Comparison of ENCODE assay signal across 1 fruit fly cellular context in genomic region chr3L:12514762-12515215, dm6.
A peak's percentile ranks its signal among the peaks of the same experiment; 100 is the strongest.
TF ChIP-seq lines count a peak whose summit lies in the region.

Gene sti, minus strand, starts transcription at chr3L:12514815.
Gene tral, plus strand, starts transcription at chr3L:12515059.

TF ChIP-seq in whole organism, embryonic, 481 proteins besides CTCF, POLR2A, EP300 and RAD21 (continued from another document and continues in another):
- peak; percentile 74 for TF ChIP-seq btn (GFP tag; optimal IDR thresholded peaks at IDR 0.05; lab: Kevin White, UChicago)
- TF ChIP-seq dati (GFP tag; IDR thresholded peaks at IDR 0.05; lab: Robert Waterston, UW) = 0 out of 2 replicates have a peak, but pooled peaks have one; percentile 40
- peak; percentile 97 for TF ChIP-seq trem (tag; optimal IDR thresholded peaks at IDR 0.05; lab: Kevin White, UChicago)
- peak; percentile 91 for TF ChIP-seq sug (tag; optimal IDR thresholded peaks at IDR 0.05; lab: Kevin White, UChicago)
- TF ChIP-seq Ets97D (GFP tag; optimal IDR thresholded peaks at IDR 0.05; lab: Kevin White, UChicago) = peak; percentile 97
- TF ChIP-seq emc (GFP tag; optimal IDR thresholded peaks at IDR 0.05; lab: Kevin White, UChicago) = peak; percentile 83
- peak; percentile 96 for TF ChIP-seq bab2 (GFP tag; optimal IDR thresholded peaks at IDR 0.05; lab: Kevin White, UChicago)
- TF ChIP-seq CG9727 (GFP tag; optimal IDR thresholded peaks at IDR 0.05; lab: Kevin White, UChicago) = peak; percentile 88
- no peak for TF ChIP-seq C15 (GFP tag; IDR thresholded peaks at IDR 0.05; lab: Robert Waterston, UW)
- TF ChIP-seq gfzf (GFP tag; optimal IDR thresholded peaks at IDR 0.05; lab: Kevin White, UChicago) = peak; percentile 46
- TF ChIP-seq Ssrp (tag; optimal IDR thresholded peaks at IDR 0.05; lab: Kevin White, UChicago) = peak; percentile 78
- peak; percentile 90 for TF ChIP-seq CG12744 (GFP tag; optimal IDR thresholded peaks at IDR 0.05; lab: Kevin White, UChicago)
- TF ChIP-seq gcm2 (GFP tag; optimal IDR thresholded peaks at IDR 0.05; lab: Kevin White, UChicago) = peak; percentile 82
- no peak for TF ChIP-seq Lpt (GFP tag; optimal IDR thresholded peaks at IDR 0.05; lab: Kevin White, UChicago)
- peak; percentile 89 for TF ChIP-seq CG33213 (GFP tag; optimal IDR thresholded peaks at IDR 0.05; lab: Kevin White, UChicago)
- 0 out of 2 replicates have a peak, but pooled peaks have one; percentile 17 for TF ChIP-seq sna (GFP tag; IDR thresholded peaks at IDR 0.05; lab: Robert Waterston, UW; ENCODE audit: partially characterized antibody)
- peak; percentile 83 for TF ChIP-seq Sox102F (GFP tag; optimal IDR thresholded peaks at IDR 0.05; lab: Kevin White, UChicago)
- peak; percentile 79 to 96 for TF ChIP-seq Hr51 (GFP tag; optimal IDR thresholded peaks at IDR 0.05; lab: Kevin White, UChicago)
- no peak for TF ChIP-seq toy (GFP tag; IDR thresholded peaks at IDR 0.05; lab: Robert Waterston, UW)
- TF ChIP-seq CG9817 (tag; optimal IDR thresholded peaks at IDR 0.05; lab: Kevin White, UChicago) = peak; percentile 92
- TF ChIP-seq E2f2 (GFP tag; IDR thresholded peaks at IDR 0.05; lab: Robert Waterston, UW) = peak; percentile 99
- peak; percentile 66; the same call in 1 of the 2 replicates for TF ChIP-seq danr (GFP tag; IDR thresholded peaks at IDR 0.05; lab: Robert Waterston, UW)
- no peak for TF ChIP-seq cad (GFP tag; optimal IDR thresholded peaks at IDR 0.05; lab: Kevin White, UChicago)
- TF ChIP-seq CG6689 (GFP tag; IDR thresholded peaks at IDR 0.05; lab: Robert Waterston, UW) = peak; percentile 87
- TF ChIP-seq CG7556 (GFP tag; optimal IDR thresholded peaks at IDR 0.05; lab: Kevin White, UChicago) = peak; percentile 67
- peak; percentile 24; the same call in 1 of the 2 replicates for TF ChIP-seq CG43689 (GFP tag; IDR thresholded peaks at IDR 0.05; lab: Robert Waterston, UW)
- peak; percentile 96 for TF ChIP-seq HLH54F (GFP tag; optimal IDR thresholded peaks at IDR 0.05; lab: Kevin White, UChicago)
- TF ChIP-seq CG10147 (GFP tag; optimal IDR thresholded peaks at IDR 0.05; lab: Kevin White, UChicago) = peak; percentile 82
- TF ChIP-seq CG3065 (GFP tag; optimal IDR thresholded peaks at IDR 0.05; lab: Kevin White, UChicago) = peak; percentile 64
- TF ChIP-seq B-H2 (GFP tag; optimal IDR thresholded peaks at IDR 0.05; lab: Kevin White, UChicago) = peak; percentile 92
- no peak for TF ChIP-seq HLH4C (GFP tag; IDR thresholded peaks at IDR 0.05; lab: Robert Waterston, UW; ENCODE audit: partially characterized antibody)
- peak; percentile 55 for TF ChIP-seq Usf (GFP tag; optimal IDR thresholded peaks at IDR 0.05; lab: Kevin White, UChicago)
- peak; percentile 80 for TF ChIP-seq HLH3B (GFP tag; IDR thresholded peaks at IDR 0.05; lab: Robert Waterston, UW)
- TF ChIP-seq HLHmδ (GFP tag; optimal IDR thresholded peaks at IDR 0.05; lab: Kevin White, UChicago) = no peak
- peak; percentile 91 for TF ChIP-seq CG17829 (tag; optimal IDR thresholded peaks at IDR 0.05; lab: Kevin White, UChicago)
- peak; percentile 92 for TF ChIP-seq CG4617 (GFP tag; optimal IDR thresholded peaks at IDR 0.05; lab: Kevin White, UChicago; ENCODE audit: borderline replicate concordance)
- no peak for TF ChIP-seq ato (GFP tag; IDR thresholded peaks at IDR 0.05; lab: Robert Waterston, UW; ENCODE audit: partially characterized antibody)
- no peak for TF ChIP-seq crol (GFP tag; IDR thresholded peaks at IDR 0.05; lab: Robert Waterston, UW)
- peak; percentile 57; the same call in 1 of the 2 replicates for TF ChIP-seq CG5953 (GFP tag; IDR thresholded peaks at IDR 0.05; lab: Robert Waterston, UW)
- peak; percentile 60; the same call in 2 of the 3 replicates for TF ChIP-seq CG14050 (GFP tag; IDR thresholded peaks at IDR 0.05; lab: Robert Waterston, UW)
- TF ChIP-seq Atf6 (GFP tag; IDR thresholded peaks at IDR 0.05; lab: Robert Waterston, UW) = peak; percentile 85
- TF ChIP-seq slbo (GFP tag; IDR thresholded peaks at IDR 0.05; lab: Robert Waterston, UW) = peak; percentile 94
- TF ChIP-seq CG18764 (GFP tag; optimal IDR thresholded peaks at IDR 0.05; lab: Kevin White, UChicago) = peak; percentile 77
- no peak; the same call in 1 of the 2 replicates for TF ChIP-seq Doc2 (GFP tag; IDR thresholded peaks at IDR 0.05; lab: Robert Waterston, UW)
- TF ChIP-seq gro (GFP tag; optimal IDR thresholded peaks at IDR 0.05; lab: Kevin White, UChicago) = peak; percentile 95
- TF ChIP-seq CG3281 (GFP tag; optimal IDR thresholded peaks at IDR 0.05; lab: Kevin White, UChicago) = peak; percentile 97
- peak; percentile 31; the same call in 2 of the 4 replicates for TF ChIP-seq Dll (GFP tag; IDR thresholded peaks at IDR 0.05; lab: Robert Waterston, UW; ENCODE audit: partially characterized antibody)
- peak; percentile 84 for TF ChIP-seq CG1792 (GFP tag; optimal IDR thresholded peaks at IDR 0.05; lab: Kevin White, UChicago)
- peak; percentile 52 for TF ChIP-seq CG6654 (GFP tag; optimal IDR thresholded peaks at IDR 0.05; lab: Kevin White, UChicago)
- peak; percentile 88 for TF ChIP-seq Meics (GFP tag; optimal IDR thresholded peaks at IDR 0.05; lab: Kevin White, UChicago)
- TF ChIP-seq CG18262 (tag; optimal IDR thresholded peaks at IDR 0.05; lab: Kevin White, UChicago) = peak; percentile 79
- TF ChIP-seq pan (optimal IDR thresholded peaks at IDR 0.05; lab: Kevin White, UChicago) = no peak
- TF ChIP-seq pan (GFP tag; optimal IDR thresholded peaks at IDR 0.05 in 1 of 2, IDR thresholded peaks at IDR 0.05 in 1 of 2) = peak in 1 of 2 experiments; percentile 86
- no peak for TF ChIP-seq TFAM (GFP tag; optimal IDR thresholded peaks at IDR 0.05; lab: Kevin White, UChicago)
- TF ChIP-seq pb (GFP tag; optimal IDR thresholded peaks at IDR 0.05; lab: Kevin White, UChicago) = peak; percentile 73
- TF ChIP-seq Nf-YA (GFP tag; IDR thresholded peaks at IDR 0.05; lab: Robert Waterston, UW) = peak; percentile 57; the same call in 1 of the 2 replicates
- peak; percentile 87 for TF ChIP-seq caup (GFP tag; optimal IDR thresholded peaks at IDR 0.05; lab: Kevin White, UChicago; ENCODE audit: severe bottlenecking)
- TF ChIP-seq HmgZ (tag; optimal IDR thresholded peaks at IDR 0.05; lab: Kevin White, UChicago) = peak; percentile 95
- peak; percentile 19 for TF ChIP-seq pros (GFP tag; optimal IDR thresholded peaks at IDR 0.05; lab: Kevin White, UChicago)
- peak; percentile 64 for TF ChIP-seq stc (GFP tag; IDR thresholded peaks at IDR 0.05; lab: Robert Waterston, UW)
- no peak for TF ChIP-seq Doc3 (GFP tag; IDR thresholded peaks at IDR 0.05; lab: Robert Waterston, UW; ENCODE audit: partially characterized antibody)
- peak; percentile 31 for TF ChIP-seq CG14965 (GFP tag; optimal IDR thresholded peaks at IDR 0.05; lab: Kevin White, UChicago; ENCODE audit: borderline replicate concordance)
- peak; percentile 8 for TF ChIP-seq fd64A (GFP tag; optimal IDR thresholded peaks at IDR 0.05; lab: Kevin White, UChicago)
- TF ChIP-seq CG13123 (GFP tag; optimal IDR thresholded peaks at IDR 0.05; lab: Kevin White, UChicago) = peak; percentile 88
- TF ChIP-seq nau (GFP tag; optimal IDR thresholded peaks at IDR 0.05; lab: Kevin White, UChicago) = no peak
- TF ChIP-seq tap (tag; optimal IDR thresholded peaks at IDR 0.05; lab: Kevin White, UChicago) = no peak
- TF ChIP-seq CG12236 (GFP tag; optimal IDR thresholded peaks at IDR 0.05; lab: Kevin White, UChicago) = peak; percentile 87
- peak; percentile 83; the same call in 2 of the 3 replicates for TF ChIP-seq Optix (GFP tag; IDR thresholded peaks at IDR 0.05; lab: Robert Waterston, UW)
- peak; percentile 86 for TF ChIP-seq stwl (tag; optimal IDR thresholded peaks at IDR 0.05; lab: Kevin White, UChicago)
- peak; percentile 38; the same call in 1 of the 3 replicates for TF ChIP-seq jigr1 (GFP tag; IDR thresholded peaks at IDR 0.05; lab: Robert Waterston, UW)
- peak; percentile 56 for TF ChIP-seq Hand (GFP tag; optimal IDR thresholded peaks at IDR 0.05; lab: Kevin White, UChicago)
- peak; percentile 94 for TF ChIP-seq chn (GFP tag; optimal IDR thresholded peaks at IDR 0.05; lab: Kevin White, UChicago)
- TF ChIP-seq Abd-B (GFP tag; optimal IDR thresholded peaks at IDR 0.05; lab: Kevin White, UChicago) = no peak
- peak; percentile 59 for TF ChIP-seq odd (GFP tag; optimal IDR thresholded peaks at IDR 0.05; lab: Kevin White, UChicago)
- TF ChIP-seq CrebB (tag; optimal IDR thresholded peaks at IDR 0.05; lab: Kevin White, UChicago) = peak; percentile 75
- TF ChIP-seq Pdp1 (GFP tag; optimal IDR thresholded peaks at IDR 0.05; lab: Kevin White, UChicago) = peak; percentile 84 to 95
- peak; percentile 79; the same call in 2 of the 3 replicates for TF ChIP-seq CG34422 (GFP tag; IDR thresholded peaks at IDR 0.05; lab: Robert Waterston, UW)
- peak; percentile 85 for TF ChIP-seq CG10462 (GFP tag; optimal IDR thresholded peaks at IDR 0.05; lab: Kevin White, UChicago)
- peak; percentile 15 for TF ChIP-seq run (tag; optimal IDR thresholded peaks at IDR 0.05; lab: Kevin White, UChicago)
- peak; percentile 93 to 96 for TF ChIP-seq dpn (GFP tag; optimal IDR thresholded peaks at IDR 0.05; lab: Kevin White, UChicago)
- peak; percentile 82 for TF ChIP-seq dysf (GFP tag; IDR thresholded peaks at IDR 0.05; lab: Robert Waterston, UW)
- TF ChIP-seq unc-4 (GFP tag; IDR thresholded peaks at IDR 0.05; lab: Robert Waterston, UW; ENCODE audit: partially characterized antibody) = peak; percentile 21; the same call in 1 of the 2 replicates
- peak; percentile 58 for TF ChIP-seq CG1529 (GFP tag; optimal IDR thresholded peaks at IDR 0.05; lab: Kevin White, UChicago)
- TF ChIP-seq CG10654 (GFP tag; optimal IDR thresholded peaks at IDR 0.05; lab: Kevin White, UChicago) = peak; percentile 85
- peak; percentile 81 for TF ChIP-seq corto (GFP tag; optimal IDR thresholded peaks at IDR 0.05; lab: Kevin White, UChicago)
- peak; percentile 88 for TF ChIP-seq CG1602 (GFP tag; optimal IDR thresholded peaks at IDR 0.05; lab: Kevin White, UChicago)
- peak; percentile 97 for TF ChIP-seq lilli (GFP tag; optimal IDR thresholded peaks at IDR 0.05; lab: Kevin White, UChicago)
- peak; percentile 84 for TF ChIP-seq CG18619 (GFP tag; optimal IDR thresholded peaks at IDR 0.05; lab: Kevin White, UChicago)
- no peak for TF ChIP-seq CG14860 (GFP tag; IDR thresholded peaks at IDR 0.05; lab: Robert Waterston, UW; ENCODE audit: partially characterized antibody)
- TF ChIP-seq tgo (GFP tag; IDR thresholded peaks at IDR 0.05; lab: Robert Waterston, UW) = peak; percentile 87
- no peak for TF ChIP-seq z (GFP tag; IDR thresholded peaks at IDR 0.05; lab: Robert Waterston, UW)
- peak; percentile 70 for TF ChIP-seq ssp (GFP tag; IDR thresholded peaks at IDR 0.05; lab: Robert Waterston, UW)
- peak; percentile 84 for TF ChIP-seq Bdp1 (GFP tag; optimal IDR thresholded peaks at IDR 0.05; lab: Kevin White, UChicago)
- TF ChIP-seq CG14014 (GFP tag; IDR thresholded peaks at IDR 0.05; lab: Robert Waterston, UW) = peak; percentile 87
- TF ChIP-seq slp2 (GFP tag; optimal IDR thresholded peaks at IDR 0.05; lab: Kevin White, UChicago) = peak; percentile 90
- peak; percentile 88 for TF ChIP-seq luna (GFP tag; optimal IDR thresholded peaks at IDR 0.05; lab: Kevin White, UChicago)
- TF ChIP-seq CG2129 (GFP tag; IDR thresholded peaks at IDR 0.05; lab: Robert Waterston, UW; ENCODE audit: partially characterized antibody) = no peak
- TF ChIP-seq CG4404 (GFP tag; IDR thresholded peaks at IDR 0.05; lab: Robert Waterston, UW) = peak; percentile 82
- TF ChIP-seq hth (optimal IDR thresholded peaks at IDR 0.05; lab: Kevin White, UChicago) = no peak
- TF ChIP-seq Xrp1 (GFP tag; IDR thresholded peaks at IDR 0.05; lab: Robert Waterston, UW) = peak; percentile 84
- TF ChIP-seq fru (optimal IDR thresholded peaks at IDR 0.05; lab: Kevin White, UChicago) = peak; percentile 38
- peak; percentile 84 for TF ChIP-seq Aef1 (GFP tag; IDR thresholded peaks at IDR 0.05; lab: Robert Waterston, UW)
- peak; percentile 95 for TF ChIP-seq CG30403 (GFP tag; optimal IDR thresholded peaks at IDR 0.05; lab: Kevin White, UChicago)
- peak; percentile 68 for TF ChIP-seq CG17328 (GFP tag; IDR thresholded peaks at IDR 0.05; lab: Robert Waterston, UW)
- TF ChIP-seq MBD-R2 (GFP tag; IDR thresholded peaks at IDR 0.05; lab: Robert Waterston, UW) = peak; percentile 91
- peak; percentile 91 for TF ChIP-seq Gug (GFP tag; IDR thresholded peaks at IDR 0.05; lab: Robert Waterston, UW)
- TF ChIP-seq Atf3 (GFP tag; optimal IDR thresholded peaks at IDR 0.05; lab: Kevin White, UChicago) = peak; percentile 90
- TF ChIP-seq Ravus (GFP tag; IDR thresholded peaks at IDR 0.05; lab: Robert Waterston, UW) = peak; percentile 62
- no peak for TF ChIP-seq CG7963 (GFP tag; IDR thresholded peaks at IDR 0.05; lab: Robert Waterston, UW; ENCODE audit: partially characterized antibody)
- TF ChIP-seq CG12659 (GFP tag; optimal IDR thresholded peaks at IDR 0.05; lab: Kevin White, UChicago) = peak; percentile 92
- peak; percentile 41 for TF ChIP-seq CG4707 (GFP tag; optimal IDR thresholded peaks at IDR 0.05; lab: Kevin White, UChicago)
- peak; percentile 47 for TF ChIP-seq D19A (tag; optimal IDR thresholded peaks at IDR 0.05; lab: Kevin White, UChicago)
- TF ChIP-seq zfh2 (GFP tag; optimal IDR thresholded peaks at IDR 0.05; lab: Kevin White, UChicago) = peak; percentile 96
- no peak; the same call in 1 of the 2 replicates for TF ChIP-seq amos (GFP tag; IDR thresholded peaks at IDR 0.05; lab: Robert Waterston, UW; ENCODE audit: partially characterized antibody)
- TF ChIP-seq exex (tag; optimal IDR thresholded peaks at IDR 0.05; lab: Kevin White, UChicago) = peak; percentile 64
- TF ChIP-seq CG13624 (GFP tag; optimal IDR thresholded peaks at IDR 0.05; lab: Kevin White, UChicago) = peak; percentile 96
- TF ChIP-seq bowl (GFP tag; IDR thresholded peaks at IDR 0.05; lab: Robert Waterston, UW) = 0 out of 2 replicates have a peak, but pooled peaks have one; percentile 50
- TF ChIP-seq phol (tag; optimal IDR thresholded peaks at IDR 0.05; lab: Kevin White, UChicago) = peak; percentile 88
- TF ChIP-seq CG8924 (tag; optimal IDR thresholded peaks at IDR 0.05; lab: Kevin White, UChicago) = peak; percentile 75
- peak; percentile 44 for TF ChIP-seq CG3838 (GFP tag; optimal IDR thresholded peaks at IDR 0.05; lab: Kevin White, UChicago)
- peak; percentile 90 for TF ChIP-seq CG12391 (tag; optimal IDR thresholded peaks at IDR 0.05; lab: Kevin White, UChicago)
- peak; percentile 74 for TF ChIP-seq CG4730 (GFP tag; IDR thresholded peaks at IDR 0.05; lab: Robert Waterston, UW)
- peak; percentile 91 for TF ChIP-seq Dad (GFP tag; optimal IDR thresholded peaks at IDR 0.05; lab: Kevin White, UChicago)
- TF ChIP-seq cato (GFP tag; optimal IDR thresholded peaks at IDR 0.05; lab: Kevin White, UChicago; ENCODE audit: borderline replicate concordance) = peak; percentile 89
- peak; percentile 84 for TF ChIP-seq CG11723 (GFP tag; optimal IDR thresholded peaks at IDR 0.05; lab: Kevin White, UChicago)
- peak; percentile 78 for TF ChIP-seq en (GFP tag; optimal IDR thresholded peaks at IDR 0.05; lab: Kevin White, UChicago)
